Worm (Caenorhabditis elegans) whole organism, L1 larva: ENCODE data around the gene srd-66.

ENCODE experiments used
- C04F5.9 ChIP-seq: sonication (generic microtip); optimal IDR thresholded peaks from 2 replicates; lab custom pipeline; 2016; ENCODE audit warnings: missing genetic modification characterization, missing compliant biosample characterization
- C16A3.4 ChIP-seq: fragments of 150-350 bp; optimal IDR thresholded peaks from 2 replicates; lab custom pipeline; 2014; ENCODE audit warnings: missing biosample characterization, missing genetic modification characterization
- C34B4.2 ChIP-seq: sonication (generic microtip); optimal IDR thresholded peaks from 2 replicates; lab custom pipeline; 2017; ENCODE audit warnings: mild to moderate bottlenecking, missing genetic modification characterization, missing compliant biosample characterization
- aha-1 ChIP-seq: fragments of 150-350 bp; optimal IDR thresholded peaks from 2 replicates; lab custom pipeline; 2014; ENCODE audit warnings: missing biosample characterization, missing genetic modification characterization
- alr-1 ChIP-seq: fragments of 200-800 bp; sonication (Bioruptor generic); optimal IDR thresholded peaks from 2 replicates; lab custom pipeline; 2018; ENCODE audit warnings: borderline replicate concordance, mild to moderate bottlenecking, missing genetic modification characterization, missing compliant biosample characterization
- ama-1 ChIP-seq: fragments of 150-350 bp; optimal IDR thresholded peaks from 2 replicates; lab custom pipeline; 2014
- blmp-1 ChIP-seq: fragments of 150-350 bp; optimal IDR thresholded peaks from 2 replicates; lab custom pipeline; 2014; ENCODE audit warnings: missing biosample characterization, missing genetic modification characterization
- ceh-63 ChIP-seq: fragments of 200-800 bp; sonication (Bioruptor generic); optimal IDR thresholded peaks from 2 replicates; lab custom pipeline; 2018; ENCODE audit warnings: mild to moderate bottlenecking, missing genetic modification characterization, missing compliant biosample characterization
- ceh-88 ChIP-seq: fragments of 200-800 bp; sonication (Bioruptor generic); IDR thresholded peaks from 2 replicates; pipeline ENCODE4 v1.3.6; 2022; ENCODE audit warnings: missing genetic modification characterization, missing compliant biosample characterization
- ceh-90 ChIP-seq: sonication (generic microtip); optimal IDR thresholded peaks from 2 replicates; lab custom pipeline; 2016; ENCODE audit warnings: missing genetic modification characterization, missing compliant biosample characterization
- dpl-1 ChIP-seq, 3 experiments: fragments of 150-350 bp in 2 of 3; sonication (generic microtip) in 1 of 3; optimal IDR thresholded peaks; 2 replicates each; lab custom pipeline; 2014 to 2017; ENCODE audit warnings: missing biosample characterization in 3 of 3, missing genetic modification characterization in 3 of 3, missing genetic modification reagents in 3 of 3
- dsc-1 ChIP-seq: sonication (generic microtip); optimal IDR thresholded peaks from 2 replicates; lab custom pipeline; 2016; ENCODE audit warnings: mild to moderate bottlenecking, missing genetic modification characterization, missing compliant biosample characterization
- efl-3 ChIP-seq: fragments of 200-800 bp; sonication (Bioruptor generic); optimal IDR thresholded peaks from 2 replicates; lab custom pipeline; 2018; ENCODE audit warnings: mild to moderate bottlenecking, missing genetic modification characterization, missing compliant biosample characterization
- egl-13 ChIP-seq: sonication (generic microtip); optimal IDR thresholded peaks from 2 replicates; lab custom pipeline; 2016; ENCODE audit warnings: missing genotype, missing genetic modification reagents, missing genetic modification characterization, missing compliant biosample characterization
- elt-2 ChIP-seq: sonication (generic microtip); optimal IDR thresholded peaks from 2 replicates; lab custom pipeline; 2016; ENCODE audit warnings: missing genetic modification characterization, mild to moderate bottlenecking, inconsistent platforms, missing compliant biosample characterization, missing genetic modification reagents
- elt-3 ChIP-seq, 6 experiments: fragments of 150-350 bp in 1 of 6; sonication (generic microtip); optimal IDR thresholded peaks; 2 replicates each; lab custom pipeline; 2017 to 2018; ENCODE audit warnings: missing biosample characterization in 6 of 6, missing genetic modification characterization in 6 of 6, inconsistent platforms in 1 of 6
- fkh-8 ChIP-seq: sonication (generic microtip); optimal IDR thresholded peaks from 2 replicates; lab custom pipeline; 2016; ENCODE audit warnings: mild to moderate bottlenecking, missing genetic modification characterization, missing compliant biosample characterization
- fos-1 ChIP-seq: fragments of 150-350 bp; optimal IDR thresholded peaks from 2 replicates; lab custom pipeline; 2014; ENCODE audit warnings: missing biosample characterization, missing genetic modification characterization
- hlh-4 ChIP-seq: sonication (generic microtip); optimal IDR thresholded peaks from 2 replicates; lab custom pipeline; 2016; ENCODE audit warnings: mild to moderate bottlenecking, missing genetic modification characterization, missing compliant biosample characterization
- hpl-2 ChIP-seq: fragments of 150-350 bp; optimal IDR thresholded peaks from 2 replicates; lab custom pipeline; 2014; ENCODE audit warnings: missing biosample characterization, missing genetic modification reagents, missing genetic modification characterization
- isw-1 ChIP-seq: fragments of 200-800 bp; sonication (Bioruptor generic); IDR thresholded peaks from 2 replicates; pipeline ENCODE4 v1.3.6; 2022; ENCODE audit warnings: missing genetic modification characterization, missing compliant biosample characterization
- jun-1 ChIP-seq: fragments of 150-350 bp; optimal IDR thresholded peaks from 2 replicates; lab custom pipeline; 2014; ENCODE audit warnings: missing biosample characterization, missing genetic modification reagents, missing genetic modification characterization
- lin-14 ChIP-seq: fragments of 200-800 bp; sonication (Bioruptor generic); optimal IDR thresholded peaks from 2 replicates; lab custom pipeline; 2018; ENCODE audit warnings: mild to moderate bottlenecking, missing genetic modification characterization, moderate library complexity, missing compliant biosample characterization
- lin-15B ChIP-seq: fragments of 150-350 bp; sonication (generic microtip); optimal IDR thresholded peaks from 3 replicates; lab custom pipeline; 2014; ENCODE audit warnings: missing biosample characterization, missing genetic modification characterization
- lir-3 ChIP-seq: sonication (generic microtip); optimal IDR thresholded peaks from 2 replicates; lab custom pipeline; 2016; ENCODE audit warnings: mild to moderate bottlenecking, missing genetic modification characterization, moderate library complexity, missing compliant biosample characterization; ENCODE audit not compliant: poor library complexity
- lsy-2 ChIP-seq, 2 experiments: fragments of 150-350 bp; optimal IDR thresholded peaks; 2 replicates each; lab custom pipeline; 2014; ENCODE audit warnings: missing biosample characterization in 2 of 2, missing genetic modification characterization in 2 of 2
- mef-2 ChIP-seq: fragments of 150-350 bp; optimal IDR thresholded peaks from 2 replicates; lab custom pipeline; 2014; ENCODE audit warnings: missing biosample characterization, missing genetic modification characterization
- mep-1 ChIP-seq: fragments of 150-350 bp; optimal IDR thresholded peaks from 2 replicates; lab custom pipeline; 2014; ENCODE audit warnings: missing biosample characterization, missing genetic modification characterization
- nhr-20 ChIP-seq: sonication (generic microtip); optimal IDR thresholded peaks from 2 replicates; lab custom pipeline; 2016; ENCODE audit warnings: mild to moderate bottlenecking, missing genetic modification characterization, missing compliant biosample characterization
- nhr-237 ChIP-seq: fragments of 150-350 bp; optimal IDR thresholded peaks from 2 replicates; lab custom pipeline; 2014; ENCODE audit warnings: missing biosample characterization, missing genetic modification characterization
- nhr-28 ChIP-seq: fragments of 150-350 bp; optimal IDR thresholded peaks from 2 replicates; lab custom pipeline; 2014; ENCODE audit warnings: missing biosample characterization, missing genetic modification characterization
- nhr-47 ChIP-seq: sonication (generic microtip); optimal IDR thresholded peaks from 2 replicates; lab custom pipeline; 2016; ENCODE audit warnings: mild to moderate bottlenecking, missing genetic modification characterization, moderate library complexity, missing compliant biosample characterization
- nhr-71 ChIP-seq: sonication (generic microtip); optimal IDR thresholded peaks from 2 replicates; lab custom pipeline; 2016; ENCODE audit warnings: mild to moderate bottlenecking, missing genetic modification characterization, moderate library complexity, missing compliant biosample characterization
- nhr-76 ChIP-seq: sonication (generic microtip); optimal IDR thresholded peaks from 2 replicates; lab custom pipeline; 2017; ENCODE audit warnings: missing biosample characterization, missing genetic modification characterization
- nhr-77 ChIP-seq: fragments of 150-350 bp; optimal IDR thresholded peaks from 2 replicates; lab custom pipeline; 2014; ENCODE audit warnings: missing biosample characterization, missing genetic modification characterization
- nhr-84 ChIP-seq: sonication (generic microtip); optimal IDR thresholded peaks from 2 replicates; lab custom pipeline; 2017; ENCODE audit warnings: missing biosample characterization, missing genetic modification characterization
- nhr-90 ChIP-seq: sonication (generic microtip); optimal IDR thresholded peaks from 2 replicates; lab custom pipeline; 2016; ENCODE audit warnings: mild to moderate bottlenecking, missing genetic modification characterization, missing compliant biosample characterization; ENCODE audit not compliant: poor library complexity
- pag-3 ChIP-seq: sonication (generic microtip); optimal IDR thresholded peaks from 2 replicates; lab custom pipeline; 2017; ENCODE audit warnings: missing genetic modification characterization, mild to moderate bottlenecking, missing compliant biosample characterization, antibody characterized with exemption, borderline replicate concordance; ENCODE audit not compliant: insufficient read depth
- pax-3 ChIP-seq: fragments of 200-800 bp; sonication (Bioruptor generic); optimal IDR thresholded peaks from 2 replicates; lab custom pipeline; 2018; ENCODE audit warnings: mild to moderate bottlenecking, missing genetic modification characterization, moderate library complexity, missing compliant biosample characterization
- rnt-1 ChIP-seq: sonication (generic microtip); optimal IDR thresholded peaks from 2 replicates; lab custom pipeline; 2016; ENCODE audit warnings: mild to moderate bottlenecking, missing genetic modification characterization, moderate library complexity, missing compliant biosample characterization
- snpc-4 ChIP-seq: fragments of 150-350 bp; optimal IDR thresholded peaks from 2 replicates; lab custom pipeline; 2014; ENCODE audit warnings: missing biosample characterization, missing genetic modification characterization
- sox-4 ChIP-seq: sonication (generic microtip); optimal IDR thresholded peaks from 2 replicates; lab custom pipeline; 2016; ENCODE audit warnings: missing genetic modification characterization, missing compliant biosample characterization
- sptf-1 ChIP-seq: fragments of 150-350 bp; optimal IDR thresholded peaks from 2 replicates; lab custom pipeline; 2014; ENCODE audit warnings: missing biosample characterization, missing genetic modification characterization
- sup-37 ChIP-seq: fragments of 200-800 bp; sonication (Bioruptor generic); optimal IDR thresholded peaks from 2 replicates; lab custom pipeline; 2018; ENCODE audit warnings: mild to moderate bottlenecking, missing genetic modification characterization, missing compliant biosample characterization
- tbx-2 ChIP-seq: sonication (generic microtip); optimal IDR thresholded peaks from 2 replicates; lab custom pipeline; 2016; ENCODE audit warnings: missing genetic modification characterization, missing compliant biosample characterization
- unc-130 ChIP-seq: fragments of 150-350 bp; optimal IDR thresholded peaks from 2 replicates; lab custom pipeline; 2017; ENCODE audit warnings: missing biosample characterization, missing genetic modification characterization, inconsistent platforms
- unc-62 ChIP-seq: fragments of 150-350 bp; optimal IDR thresholded peaks from 2 replicates; lab custom pipeline; 2014; ENCODE audit warnings: missing biosample characterization, missing genetic modification reagents, missing genetic modification characterization
- unc-86 ChIP-seq: sonication (generic microtip); optimal IDR thresholded peaks from 2 replicates; lab custom pipeline; 2016; ENCODE audit warnings: missing genetic modification characterization, missing compliant biosample characterization
- zip-4 ChIP-seq: fragments of 200-800 bp; sonication (Bioruptor generic); optimal IDR thresholded peaks from 2 replicates; lab custom pipeline; 2018; ENCODE audit warnings: mild to moderate bottlenecking, missing genetic modification characterization, moderate library complexity, missing compliant biosample characterization
- ztf-11 ChIP-seq, 2 experiments: sonication (generic microtip); optimal IDR thresholded peaks; 2 replicates each; lab custom pipeline; 2016 to 2017; ENCODE audit warnings: missing genetic modification characterization in 2 of 2, missing biosample characterization in 1 of 2, missing compliant biosample characterization in 1 of 2
- ztf-4 ChIP-seq: fragments of 150-350 bp; optimal IDR thresholded peaks from 2 replicates; lab custom pipeline; 2014; ENCODE audit warnings: missing biosample characterization, missing genetic modification characterization

srd-66 gene

DNA sequence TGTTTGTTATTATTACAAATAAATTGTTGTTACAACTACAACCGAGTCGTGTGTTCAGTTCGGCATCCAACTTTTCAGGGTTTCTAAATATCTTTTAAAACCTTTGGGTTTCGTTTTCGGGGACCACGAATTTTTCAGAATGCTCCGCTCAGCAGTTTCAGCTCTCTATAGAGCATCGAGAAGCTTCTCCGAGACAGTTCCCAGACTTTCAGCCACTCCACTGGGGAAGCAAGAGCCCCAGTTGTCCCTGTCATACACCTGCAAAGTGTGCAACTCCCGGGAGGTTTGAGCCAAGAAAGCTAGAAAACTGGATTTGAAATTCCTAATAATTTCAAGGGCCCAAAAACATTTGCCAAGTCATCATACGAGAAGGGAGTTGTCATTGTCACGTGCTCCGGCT lies 31.1 kb downstream of the srd-66 start, which contains the start of gene F53A3.7 (continued):
- no peak for TF ChIP-seq lin-15B (tag; lab: Kevin White, UChicago)
- peak; percentile 18 for TF ChIP-seq nhr-90 (tag; lab: Kevin White, UChicago)
- no peak for TF ChIP-seq rnt-1 (tag; lab: Kevin White, UChicago)
- TF ChIP-seq sup-37 (GFP tag; lab: Kevin White, UChicago): no peak
- TF ChIP-seq lin-14: no peak
- TF ChIP-seq, all 84 proteins: peak for 9

DNA sequence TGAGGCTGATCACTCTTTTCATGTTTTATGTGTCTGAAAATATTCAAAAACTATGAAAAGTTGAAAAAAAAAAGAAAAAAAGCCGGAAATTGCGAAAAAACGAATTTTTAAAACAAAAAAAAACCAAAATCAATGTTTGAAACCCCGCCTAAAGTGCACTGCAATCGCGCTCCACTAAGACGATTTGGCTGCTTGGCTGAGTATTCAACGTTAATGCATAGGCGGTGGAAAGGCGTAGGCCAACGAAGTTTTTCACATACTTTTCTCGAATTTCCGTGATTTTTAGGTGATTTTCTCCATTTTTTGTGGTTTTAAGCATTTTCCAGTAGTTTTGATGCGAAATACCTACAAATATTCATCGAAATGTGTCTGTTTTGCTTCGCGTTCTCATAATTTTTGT lies 32.2 kb downstream of the srd-66 start, which contains the start of the genes polh-1 and rps-22:
Gene polh-1, minus strand, starts transcription at position 34 of the 400 bp plus-strand sequence.
Gene rps-22, plus strand, starts transcription at position 300 of the 400 bp plus-strand sequence.
- TF ChIP-seq nhr-237 (tag; lab: Kevin White, UChicago): peak; percentile 86
- peak; percentile 88 for TF ChIP-seq nhr-77 (tag; lab: Kevin White, UChicago)
- no peak for TF ChIP-seq lir-3
- TF ChIP-seq sptf-1 (tag; lab: Kevin White, UChicago): no peak
- peak; percentile 93 for TF ChIP-seq nhr-47 (tag; lab: Kevin White, UChicago)
- peak; percentile 42 for TF ChIP-seq hpl-2 (GFP tag; lab: Kevin White, UChicago)
- TF ChIP-seq C34B4.2 (tag; lab: Kevin White, UChicago): peak; percentile 8
- peak; percentile 86 for TF ChIP-seq tbx-2 (tag; lab: Kevin White, UChicago)
- TF ChIP-seq fos-1: peak; percentile 90
- TF ChIP-seq sox-4 (tag; lab: Kevin White, UChicago): no peak
- TF ChIP-seq egl-13: no peak
- TF ChIP-seq hlh-4: no peak
- TF ChIP-seq nhr-71 (tag; lab: Kevin White, UChicago): peak; percentile 94
- peak; percentile 86 for TF ChIP-seq unc-86 (tag; lab: Kevin White, UChicago)
- no peak for TF ChIP-seq ama-1 (lab: Kevin White, UChicago)
- TF ChIP-seq elt-3 (tag; optimal IDR thresholded peaks at IDR 0.05; lab: Kevin White, UChicago): peak in 5 of 6 experiments; percentile 75 to 98 (median 87)
- TF ChIP-seq C16A3.4: peak; percentile 98
- peak; percentile 98 for TF ChIP-seq unc-130 (tag; lab: Kevin White, UChicago)
- peak; percentile 90 for TF ChIP-seq jun-1 (tag; lab: Kevin White, UChicago)
- TF ChIP-seq pag-3 (tag; lab: Kevin White, UChicago): no peak
- no peak for TF ChIP-seq nhr-84 (tag; lab: Kevin White, UChicago)
- peak; percentile 43 for TF ChIP-seq elt-2 (tag; lab: Kevin White, UChicago)
- TF ChIP-seq snpc-4: peak; percentile 71
- peak; percentile 92 for TF ChIP-seq isw-1 (GFP tag; lab: Robert Waterston, UW)
- peak; percentile 37 for TF ChIP-seq aha-1
- TF ChIP-seq lsy-2 (tag; optimal IDR thresholded peaks at IDR 0.05; lab: Kevin White, UChicago): peak; percentile 94 to 97
- TF ChIP-seq mef-2 (tag; lab: Kevin White, UChicago): peak; percentile 42
- TF ChIP-seq mep-1 (tag; lab: Kevin White, UChicago): peak; percentile 96
- peak; percentile 59 for TF ChIP-seq pax-3
- no peak for TF ChIP-seq efl-3 (GFP tag; lab: Kevin White, UChicago)
- TF ChIP-seq ceh-88 (GFP tag; lab: Robert Waterston, UW): peak; percentile 70
- TF ChIP-seq unc-62 (GFP tag; lab: Kevin White, UChicago): no peak
- peak; percentile 50 for TF ChIP-seq C04F5.9 (tag; lab: Kevin White, UChicago)
- peak; percentile 95 for TF ChIP-seq lin-15B (tag; lab: Kevin White, UChicago)
- TF ChIP-seq sup-37 (GFP tag; lab: Kevin White, UChicago): no peak
- TF ChIP-seq blmp-1 (tag; lab: Kevin White, UChicago): peak; percentile 88
- no peak for TF ChIP-seq nhr-28 (tag; lab: Kevin White, UChicago)
- peak; percentile 67 for TF ChIP-seq dsc-1
- peak; percentile 51 for TF ChIP-seq ztf-4 (tag; lab: Kevin White, UChicago)
- no peak for TF ChIP-seq ceh-63 (GFP tag; lab: Kevin White, UChicago)
- peak; percentile 12 for TF ChIP-seq zip-4 (GFP tag; lab: Kevin White, UChicago)
- peak; percentile 87 for TF ChIP-seq fkh-8
- TF ChIP-seq dpl-1 (GFP tag; optimal IDR thresholded peaks at IDR 0.05; lab: Kevin White, UChicago): peak; percentile 98 to 99 (median 98)
- TF ChIP-seq alr-1: no peak
- no peak for TF ChIP-seq ceh-90
- TF ChIP-seq nhr-76 (tag; lab: Kevin White, UChicago): no peak
- TF ChIP-seq ztf-11 (tag; optimal IDR thresholded peaks at IDR 0.05; lab: Kevin White, UChicago): peak in 1 of 2 experiments; percentile 8
- peak; percentile 88 for TF ChIP-seq nhr-20 (tag; lab: Kevin White, UChicago)
